Worm (Caenorhabditis elegans) whole organism, L1 larva: ENCODE measurements around the gene C17H11.5.

Experiments used
- C16A3.4 ChIP-seq: fragments of 150-350 bp; optimal IDR thresholded peaks from 2 replicates; lab custom pipeline; 2014; ENCODE audit warnings: missing biosample characterization, missing genetic modification characterization
- F16B12.6 ChIP-seq: fragments of 150-350 bp; optimal IDR thresholded peaks from 2 replicates; lab custom pipeline; 2014; ENCODE audit warnings: missing biosample characterization, missing genetic modification characterization
- Y116A8C.19 ChIP-seq: sonication (generic microtip); optimal IDR thresholded peaks from 2 replicates; lab custom pipeline; 2016; ENCODE audit warnings: missing compliant biosample characterization, missing genetic modification characterization, borderline replicate concordance
- aly-2 ChIP-seq: fragments of 150-350 bp; optimal IDR thresholded peaks from 2 replicates; lab custom pipeline; 2014; ENCODE audit warnings: missing biosample characterization, missing genetic modification characterization
- ama-1 ChIP-seq: fragments of 150-350 bp; optimal IDR thresholded peaks from 2 replicates; lab custom pipeline; 2014
- blmp-1 ChIP-seq: fragments of 150-350 bp; optimal IDR thresholded peaks from 2 replicates; lab custom pipeline; 2014; ENCODE audit warnings: missing biosample characterization, missing genetic modification characterization
- ceh-8 ChIP-seq: fragments of 200-800 bp; sonication (Bioruptor generic); optimal IDR thresholded peaks from 2 replicates; lab custom pipeline; 2018; ENCODE audit warnings: mild to moderate bottlenecking, missing genetic modification characterization, moderate library complexity, missing compliant biosample characterization
- ceh-82 ChIP-seq, 3 experiments: fragments of 150-350 bp in 1 of 3; sonication (generic microtip) in 2 of 3; optimal IDR thresholded peaks; 2 replicates each; lab custom pipeline; 2014 to 2017; ENCODE audit warnings: missing biosample characterization in 3 of 3, missing genetic modification characterization in 3 of 3
- ceh-90 ChIP-seq: sonication (generic microtip); optimal IDR thresholded peaks from 2 replicates; lab custom pipeline; 2016; ENCODE audit warnings: missing genetic modification characterization, missing compliant biosample characterization
- dpl-1 ChIP-seq, 3 experiments: fragments of 150-350 bp in 2 of 3; sonication (generic microtip) in 1 of 3; optimal IDR thresholded peaks; 2 replicates each; lab custom pipeline; 2014 to 2017; ENCODE audit warnings: missing biosample characterization in 3 of 3, missing genetic modification characterization in 3 of 3, missing genetic modification reagents in 3 of 3
- dsc-1 ChIP-seq: sonication (generic microtip); optimal IDR thresholded peaks from 2 replicates; lab custom pipeline; 2016; ENCODE audit warnings: mild to moderate bottlenecking, missing genetic modification characterization, missing compliant biosample characterization
- efl-1 ChIP-seq, 4 experiments: fragments of 150-350 bp; optimal IDR thresholded peaks in 3 of 4; peaks in 1 of 4; 1 replicate in 1 of 4; 2 replicates in 3 of 4; lab custom pipeline; 2014; ENCODE audit warnings: missing biosample characterization in 2 of 4, missing genetic modification characterization in 2 of 4, missing genetic modification reagents in 2 of 4
- efl-3 ChIP-seq: fragments of 200-800 bp; sonication (Bioruptor generic); optimal IDR thresholded peaks from 2 replicates; lab custom pipeline; 2018; ENCODE audit warnings: mild to moderate bottlenecking, missing genetic modification characterization, missing compliant biosample characterization
- elt-2 ChIP-seq: sonication (generic microtip); optimal IDR thresholded peaks from 2 replicates; lab custom pipeline; 2016; ENCODE audit warnings: missing genetic modification characterization, mild to moderate bottlenecking, inconsistent platforms, missing compliant biosample characterization, missing genetic modification reagents
- fkh-8 ChIP-seq: sonication (generic microtip); optimal IDR thresholded peaks from 2 replicates; lab custom pipeline; 2016; ENCODE audit warnings: mild to moderate bottlenecking, missing genetic modification characterization, missing compliant biosample characterization
- fos-1 ChIP-seq: fragments of 150-350 bp; optimal IDR thresholded peaks from 2 replicates; lab custom pipeline; 2014; ENCODE audit warnings: missing biosample characterization, missing genetic modification characterization
- grh-1 ChIP-seq: fragments of 200-800 bp; sonication (Bioruptor generic); IDR thresholded peaks from 2 replicates; pipeline ENCODE4 v1.3.6; 2022; ENCODE audit warnings: missing genetic modification reagents, missing genetic modification characterization, missing compliant biosample characterization
- hlh-4 ChIP-seq: sonication (generic microtip); optimal IDR thresholded peaks from 2 replicates; lab custom pipeline; 2016; ENCODE audit warnings: mild to moderate bottlenecking, missing genetic modification characterization, missing compliant biosample characterization
- irx-1 ChIP-seq: sonication (generic microtip); optimal IDR thresholded peaks from 2 replicates; lab custom pipeline; 2016; ENCODE audit warnings: missing genetic modification characterization, missing compliant biosample characterization
- jun-1 ChIP-seq: fragments of 150-350 bp; optimal IDR thresholded peaks from 2 replicates; lab custom pipeline; 2014; ENCODE audit warnings: missing biosample characterization, missing genetic modification reagents, missing genetic modification characterization
- lin-13 ChIP-seq: fragments of 150-350 bp; optimal IDR thresholded peaks from 2 replicates; lab custom pipeline; 2014; ENCODE audit warnings: missing biosample characterization, missing genetic modification reagents, missing genetic modification characterization
- lin-14 ChIP-seq: fragments of 200-800 bp; sonication (Bioruptor generic); optimal IDR thresholded peaks from 2 replicates; lab custom pipeline; 2018; ENCODE audit warnings: mild to moderate bottlenecking, missing genetic modification characterization, moderate library complexity, missing compliant biosample characterization
- lin-15B ChIP-seq: fragments of 150-350 bp; sonication (generic microtip); optimal IDR thresholded peaks from 3 replicates; lab custom pipeline; 2014; ENCODE audit warnings: missing biosample characterization, missing genetic modification characterization
- lin-39 ChIP-seq: fragments of 150-350 bp; optimal IDR thresholded peaks from 2 replicates; lab custom pipeline; 2014; ENCODE audit warnings: missing biosample characterization, missing genetic modification reagents, missing genetic modification characterization
- mab-9 ChIP-seq: fragments of 200-800 bp; sonication (Bioruptor generic); IDR thresholded peaks from 2 replicates; pipeline ENCODE4 v1.3.6; 2022; ENCODE audit warnings: missing genetic modification reagents, missing genetic modification characterization, missing compliant biosample characterization
- mdl-1 ChIP-seq, 2 experiments: fragments of 150-350 bp; optimal IDR thresholded peaks; 2 replicates each; lab custom pipeline; 2014 to 2017; ENCODE audit warnings: missing biosample characterization in 2 of 2, missing genetic modification characterization in 2 of 2, inconsistent platforms in 1 of 2
- mef-2 ChIP-seq: fragments of 150-350 bp; optimal IDR thresholded peaks from 2 replicates; lab custom pipeline; 2014; ENCODE audit warnings: missing biosample characterization, missing genetic modification characterization
- mep-1 ChIP-seq: fragments of 150-350 bp; optimal IDR thresholded peaks from 2 replicates; lab custom pipeline; 2014; ENCODE audit warnings: missing biosample characterization, missing genetic modification characterization
- nhr-237 ChIP-seq: fragments of 150-350 bp; optimal IDR thresholded peaks from 2 replicates; lab custom pipeline; 2014; ENCODE audit warnings: missing biosample characterization, missing genetic modification characterization
- nhr-28 ChIP-seq: fragments of 150-350 bp; optimal IDR thresholded peaks from 2 replicates; lab custom pipeline; 2014; ENCODE audit warnings: missing biosample characterization, missing genetic modification characterization
- nhr-47 ChIP-seq: sonication (generic microtip); optimal IDR thresholded peaks from 2 replicates; lab custom pipeline; 2016; ENCODE audit warnings: mild to moderate bottlenecking, missing genetic modification characterization, moderate library complexity, missing compliant biosample characterization
- nhr-71 ChIP-seq: sonication (generic microtip); optimal IDR thresholded peaks from 2 replicates; lab custom pipeline; 2016; ENCODE audit warnings: mild to moderate bottlenecking, missing genetic modification characterization, moderate library complexity, missing compliant biosample characterization
- nhr-76 ChIP-seq: sonication (generic microtip); optimal IDR thresholded peaks from 2 replicates; lab custom pipeline; 2017; ENCODE audit warnings: missing biosample characterization, missing genetic modification characterization
- nhr-77 ChIP-seq: fragments of 150-350 bp; optimal IDR thresholded peaks from 2 replicates; lab custom pipeline; 2014; ENCODE audit warnings: missing biosample characterization, missing genetic modification characterization
- nhr-84 ChIP-seq: sonication (generic microtip); optimal IDR thresholded peaks from 2 replicates; lab custom pipeline; 2017; ENCODE audit warnings: missing biosample characterization, missing genetic modification characterization
- nhr-85 ChIP-seq: sonication (generic microtip); peaks from one replicate; lab custom pipeline; 2016; ENCODE audit warnings: missing genetic modification characterization, inconsistent platforms, missing compliant biosample characterization
- pag-3 ChIP-seq: sonication (generic microtip); optimal IDR thresholded peaks from 2 replicates; lab custom pipeline; 2017; ENCODE audit warnings: missing genetic modification characterization, mild to moderate bottlenecking, missing compliant biosample characterization, antibody characterized with exemption, borderline replicate concordance; ENCODE audit not compliant: insufficient read depth
- pqm-1 ChIP-seq: sonication (generic microtip); optimal IDR thresholded peaks from 3 replicates; lab custom pipeline; 2017; ENCODE audit warnings: missing biosample characterization, missing genetic modification characterization
- rnt-1 ChIP-seq: sonication (generic microtip); optimal IDR thresholded peaks from 2 replicates; lab custom pipeline; 2016; ENCODE audit warnings: mild to moderate bottlenecking, missing genetic modification characterization, moderate library complexity, missing compliant biosample characterization
- skn-1 ChIP-seq: fragments of 150-350 bp; optimal IDR thresholded peaks from 2 replicates; lab custom pipeline; 2014; ENCODE audit warnings: missing biosample characterization, missing genetic modification characterization
- snu-23 ChIP-seq: sonication (generic microtip); optimal IDR thresholded peaks from 2 replicates; lab custom pipeline; 2016; ENCODE audit warnings: missing genetic modification characterization, missing compliant biosample characterization
- sup-37 ChIP-seq: fragments of 200-800 bp; sonication (Bioruptor generic); optimal IDR thresholded peaks from 2 replicates; lab custom pipeline; 2018; ENCODE audit warnings: mild to moderate bottlenecking, missing genetic modification characterization, missing compliant biosample characterization
- swsn-7 ChIP-seq: sonication (generic microtip); optimal IDR thresholded peaks from 2 replicates; lab custom pipeline; 2016; ENCODE audit warnings: missing genetic modification characterization, missing compliant biosample characterization
- unc-130 ChIP-seq: fragments of 150-350 bp; optimal IDR thresholded peaks from 2 replicates; lab custom pipeline; 2017; ENCODE audit warnings: missing biosample characterization, missing genetic modification characterization, inconsistent platforms
- unc-30 ChIP-seq: sonication (generic microtip); optimal IDR thresholded peaks from 2 replicates; lab custom pipeline; 2017; ENCODE audit warnings: missing biosample characterization, missing genetic modification characterization
- unc-62 ChIP-seq: fragments of 150-350 bp; optimal IDR thresholded peaks from 2 replicates; lab custom pipeline; 2014; ENCODE audit warnings: missing biosample characterization, missing genetic modification reagents, missing genetic modification characterization
- vab-15 ChIP-seq: sonication (generic microtip); optimal IDR thresholded peaks from 2 replicates; lab custom pipeline; 2017; ENCODE audit warnings: missing genotype, mild to moderate bottlenecking, missing genetic modification characterization, missing compliant biosample characterization
- xbp-1 ChIP-seq: sonication (generic microtip); optimal IDR thresholded peaks from 2 replicates; lab custom pipeline; 2016; ENCODE audit warnings: missing genetic modification characterization, missing compliant biosample characterization
- zip-4 ChIP-seq: fragments of 200-800 bp; sonication (Bioruptor generic); optimal IDR thresholded peaks from 2 replicates; lab custom pipeline; 2018; ENCODE audit warnings: mild to moderate bottlenecking, missing genetic modification characterization, moderate library complexity, missing compliant biosample characterization
- ztf-11 ChIP-seq, 2 experiments: sonication (generic microtip); optimal IDR thresholded peaks; 2 replicates each; lab custom pipeline; 2016 to 2017; ENCODE audit warnings: missing genetic modification characterization in 2 of 2, missing biosample characterization in 1 of 2, missing compliant biosample characterization in 1 of 2
- ztf-4 ChIP-seq: fragments of 150-350 bp; optimal IDR thresholded peaks from 2 replicates; lab custom pipeline; 2014; ENCODE audit warnings: missing biosample characterization, missing genetic modification characterization

C17H11.5 gene

DNA sequence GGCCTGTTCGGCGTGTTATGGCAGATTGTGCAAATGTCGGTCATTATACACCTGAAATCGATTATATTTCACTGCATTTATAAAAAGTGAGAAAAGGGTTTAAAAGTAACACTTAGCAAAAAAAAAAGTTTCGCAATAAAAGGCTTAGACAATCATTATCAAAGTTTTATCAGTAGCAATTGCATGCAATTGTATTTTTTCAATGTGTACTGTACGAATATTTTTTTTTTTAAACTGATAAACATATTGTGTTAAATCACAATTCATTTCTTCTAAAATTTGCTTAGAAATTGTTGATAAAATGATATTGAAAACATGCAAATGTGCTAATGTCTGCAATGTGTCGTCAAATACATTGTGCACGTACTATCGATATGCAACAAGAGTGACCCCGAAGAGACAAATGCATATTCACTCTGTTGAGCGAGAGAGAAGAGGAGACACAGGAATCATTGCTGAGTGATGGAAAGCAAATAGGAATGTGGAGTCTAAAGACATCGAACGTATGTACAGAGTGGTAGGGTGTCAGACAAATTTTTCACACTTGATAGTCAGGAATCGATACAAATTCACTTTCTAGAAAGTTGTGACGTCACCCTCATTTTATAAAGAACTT is 48.6 kb downstream of the C17H11.5 start, which contains the start of gene C02B8.6 (continued):
- TF ChIP-seq lin-14 = peak; percentile 69
- no peak for TF ChIP-seq ama-1 (lab: Kevin White, UChicago)
- no peak for TF ChIP-seq pqm-1
- peak in 1 of 3 experiments; percentile 29 for TF ChIP-seq ceh-82 (tag; optimal IDR thresholded peaks at IDR 0.05; lab: Kevin White, UChicago)
- peak; percentile 50 for TF ChIP-seq nhr-71 (tag; lab: Kevin White, UChicago)
- TF ChIP-seq jun-1 (tag; lab: Kevin White, UChicago) = no peak
- TF ChIP-seq C16A3.4 = peak; percentile 42
- no peak for TF ChIP-seq mef-2 (tag; lab: Kevin White, UChicago)
- TF ChIP-seq rnt-1 (tag; lab: Kevin White, UChicago) = peak; percentile 27
- TF ChIP-seq unc-62 = no peak
- no peak for TF ChIP-seq sup-37
- TF ChIP-seq nhr-47 (tag; lab: Kevin White, UChicago) = peak; percentile 39
- TF ChIP-seq ceh-8 (GFP tag; lab: Kevin White, UChicago) = no peak
- no peak for TF ChIP-seq zip-4 (GFP tag; lab: Kevin White, UChicago)
- peak; percentile 40 for TF ChIP-seq swsn-7 (tag; lab: Kevin White, UChicago)
- peak; percentile 81 for TF ChIP-seq F16B12.6 (tag; lab: Kevin White, UChicago)
- no peak for TF ChIP-seq unc-30 (tag; lab: Kevin White, UChicago)
- TF ChIP-seq xbp-1 (tag; lab: Kevin White, UChicago) = peak; percentile 27
- TF ChIP-seq blmp-1 (tag; lab: Kevin White, UChicago) = peak; percentile 63
- no peak for TF ChIP-seq pag-3 (tag; lab: Kevin White, UChicago)
- TF ChIP-seq ztf-11 (tag; optimal IDR thresholded peaks at IDR 0.05; lab: Kevin White, UChicago) = no peak
- TF ChIP-seq snu-23 = peak; percentile 60
- TF ChIP-seq dpl-1 (GFP tag; optimal IDR thresholded peaks at IDR 0.05; lab: Kevin White, UChicago) = peak; percentile 15 to 44 (median 25)
- TF ChIP-seq nhr-77 (tag; lab: Kevin White, UChicago) = no peak
- no peak for TF ChIP-seq hlh-4 (tag; lab: Kevin White, UChicago)
- TF ChIP-seq ceh-90 (tag; lab: Kevin White, UChicago) = no peak
- TF ChIP-seq vab-15 = no peak
- TF ChIP-seq aly-2 (tag; lab: Kevin White, UChicago) = no peak
- no peak for TF ChIP-seq fos-1 (tag; lab: Kevin White, UChicago)
- TF ChIP-seq nhr-84 (tag; lab: Kevin White, UChicago) = no peak
- TF ChIP-seq dsc-1 (tag; lab: Kevin White, UChicago) = peak; percentile 13
- TF ChIP-seq lin-15B = no peak
- no peak for TF ChIP-seq lin-39 (tag; lab: Kevin White, UChicago)
- no peak for TF ChIP-seq Y116A8C.19
- TF ChIP-seq mdl-1 (tag; optimal IDR thresholded peaks at IDR 0.05; lab: Kevin White, UChicago) = peak in 1 of 2 experiments; percentile 23
- peak; percentile 79 for TF ChIP-seq mep-1 (tag; lab: Kevin White, UChicago)
- no peak for TF ChIP-seq nhr-85 (tag; lab: Kevin White, UChicago)
- no peak for TF ChIP-seq skn-1 (tag; lab: Kevin White, UChicago)
- TF ChIP-seq nhr-28 = no peak
- no peak for TF ChIP-seq nhr-76 (tag; lab: Kevin White, UChicago)
- TF ChIP-seq elt-2 (tag; lab: Kevin White, UChicago) = peak; percentile 13
- no peak for TF ChIP-seq grh-1 (GFP tag; lab: Robert Waterston, UW)
- TF ChIP-seq efl-3 (GFP tag; lab: Kevin White, UChicago) = no peak
- no peak for TF ChIP-seq lin-13 (GFP tag; lab: Kevin White, UChicago)
- peak; percentile 17 for TF ChIP-seq irx-1 (tag; lab: Kevin White, UChicago)
- TF ChIP-seq mab-9 (GFP tag; lab: Robert Waterston, UW) = no peak
- TF ChIP-seq efl-1 (optimal IDR thresholded peaks at IDR 0.05; lab: Kevin White, UChicago) = peak; percentile 29 to 36
- TF ChIP-seq efl-1 (GFP tag; optimal IDR thresholded peaks at IDR 0.05 in 1 of 2; lab: Kevin White, UChicago) = peak; percentile 44 to 84
- TF ChIP-seq unc-130 = no peak
- no peak for TF ChIP-seq nhr-237
- no peak for TF ChIP-seq fkh-8
- no peak for TF ChIP-seq ztf-4 (tag; lab: Kevin White, UChicago)
